Worm (Caenorhabditis elegans) whole organism, L3 larva: ENCODE data around the gene ima-3.

ENCODE experiments used
- ama-1 ChIP-seq: fragments of 150-350 bp; optimal IDR thresholded peaks from 2 replicates; lab custom pipeline; 2018
- elt-1 ChIP-seq: fragments of 150-350 bp; optimal IDR thresholded peaks from 2 replicates; lab custom pipeline; 2014; ENCODE audit warnings: missing biosample characterization, missing genetic modification characterization
- elt-3 ChIP-seq, 3 experiments: fragments of 150-350 bp in 1 of 3; sonication (generic microtip) in 2 of 3; optimal IDR thresholded peaks; 2 replicates in 2 of 3; 4 replicates in 1 of 3; lab custom pipeline; 2014 to 2017; ENCODE audit warnings: missing biosample characterization in 3 of 3, missing genetic modification characterization in 3 of 3
- lin-39 ChIP-seq: fragments of 150-350 bp; optimal IDR thresholded peaks from 2 replicates; lab custom pipeline; 2018; ENCODE audit warnings: missing biosample characterization, missing genetic modification reagents, missing genetic modification characterization
- nhr-12 ChIP-seq: fragments of 150-350 bp; optimal IDR thresholded peaks from 2 replicates; lab custom pipeline; 2014; ENCODE audit warnings: missing biosample characterization, missing genetic modification characterization
- nhr-76 ChIP-seq: fragments of 150-350 bp; sonication (generic microtip); optimal IDR thresholded peaks from 5 replicates; lab custom pipeline; 2014; ENCODE audit warnings: missing biosample characterization, missing genetic modification characterization
- snpc-4 ChIP-seq: fragments of 150-350 bp; optimal IDR thresholded peaks from 2 replicates; lab custom pipeline; 2014; ENCODE audit warnings: missing biosample characterization, missing genetic modification characterization
- ztf-11 ChIP-seq: fragments of 150-350 bp; optimal IDR thresholded peaks from 2 replicates; lab custom pipeline; 2014; ENCODE audit warnings: missing biosample characterization, missing genetic modification characterization
- ztf-4 ChIP-seq: fragments of 150-350 bp; optimal IDR thresholded peaks from 2 replicates; lab custom pipeline; 2014; ENCODE audit warnings: missing biosample characterization, missing genetic modification characterization

DNA sequence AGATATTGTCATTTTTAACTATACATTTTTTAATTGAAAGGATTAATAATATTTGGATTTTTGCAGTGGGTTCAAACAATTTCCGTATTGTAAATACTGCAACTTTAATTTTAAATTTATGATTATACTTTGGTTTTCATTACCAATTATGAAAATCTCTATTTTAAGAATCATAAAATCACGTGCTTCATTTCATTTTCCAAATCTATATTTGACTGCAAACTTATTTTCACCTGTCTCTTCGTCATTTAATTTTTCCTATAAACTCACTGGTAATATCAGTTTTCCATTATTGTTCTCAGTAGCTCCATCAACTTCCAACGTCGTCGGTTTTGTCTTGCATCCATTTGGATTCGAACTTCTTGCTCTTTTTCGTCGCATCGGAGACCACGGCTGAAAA is 29.1 kb downstream of the ima-3 start, which contains the start of gene R05G6.1:
- no peak for TF ChIP-seq snpc-4 (tag; lab: Kevin White, UChicago)
- TF ChIP-seq elt-1 = no peak
- TF ChIP-seq elt-3 (tag; optimal IDR thresholded peaks at IDR 0.05; lab: Kevin White, UChicago) = no peak
- TF ChIP-seq ztf-11 (tag; lab: Kevin White, UChicago) = no peak
- no peak for TF ChIP-seq ztf-4 (tag; lab: Kevin White, UChicago)
- no peak for TF ChIP-seq ama-1 (lab: Kevin White, UChicago)
- no peak for TF ChIP-seq lin-39 (tag; lab: Kevin White, UChicago)
- TF ChIP-seq nhr-12 (tag; lab: Kevin White, UChicago) = no peak
- TF ChIP-seq nhr-76 (tag; lab: Kevin White, UChicago) = no peak
